Worm (Caenorhabditis elegans) whole organism, L1 larva: ENCODE results near the gene cpsf-1.

Experiments used
- C04F5.9 ChIP-seq: sonication (generic microtip); optimal IDR thresholded peaks from 2 replicates; lab custom pipeline; 2016; ENCODE audit warnings: missing genetic modification characterization, missing compliant biosample characterization
- C16A3.4 ChIP-seq: fragments of 150-350 bp; optimal IDR thresholded peaks from 2 replicates; lab custom pipeline; 2014; ENCODE audit warnings: missing biosample characterization, missing genetic modification characterization
- F16B12.6 ChIP-seq: fragments of 150-350 bp; optimal IDR thresholded peaks from 2 replicates; lab custom pipeline; 2014; ENCODE audit warnings: missing biosample characterization, missing genetic modification characterization
- Y116A8C.19 ChIP-seq: sonication (generic microtip); optimal IDR thresholded peaks from 2 replicates; lab custom pipeline; 2016; ENCODE audit warnings: missing compliant biosample characterization, missing genetic modification characterization, borderline replicate concordance
- alr-1 ChIP-seq: fragments of 200-800 bp; sonication (Bioruptor generic); optimal IDR thresholded peaks from 2 replicates; lab custom pipeline; 2018; ENCODE audit warnings: borderline replicate concordance, mild to moderate bottlenecking, missing genetic modification characterization, missing compliant biosample characterization
- aly-2 ChIP-seq: fragments of 150-350 bp; optimal IDR thresholded peaks from 2 replicates; lab custom pipeline; 2014; ENCODE audit warnings: missing biosample characterization, missing genetic modification characterization
- ama-1 ChIP-seq: fragments of 150-350 bp; optimal IDR thresholded peaks from 2 replicates; lab custom pipeline; 2014
- ceh-63 ChIP-seq: fragments of 200-800 bp; sonication (Bioruptor generic); optimal IDR thresholded peaks from 2 replicates; lab custom pipeline; 2018; ENCODE audit warnings: mild to moderate bottlenecking, missing genetic modification characterization, missing compliant biosample characterization
- ceh-8 ChIP-seq: fragments of 200-800 bp; sonication (Bioruptor generic); optimal IDR thresholded peaks from 2 replicates; lab custom pipeline; 2018; ENCODE audit warnings: mild to moderate bottlenecking, missing genetic modification characterization, moderate library complexity, missing compliant biosample characterization
- ceh-82 ChIP-seq, 3 experiments: fragments of 150-350 bp in 1 of 3; sonication (generic microtip) in 2 of 3; optimal IDR thresholded peaks; 2 replicates each; lab custom pipeline; 2014 to 2017; ENCODE audit warnings: missing biosample characterization in 3 of 3, missing genetic modification characterization in 3 of 3
- ceh-88 ChIP-seq: fragments of 200-800 bp; sonication (Bioruptor generic); IDR thresholded peaks from 2 replicates; pipeline ENCODE4 v1.3.6; 2022; ENCODE audit warnings: missing genetic modification characterization, missing compliant biosample characterization
- ceh-90 ChIP-seq: sonication (generic microtip); optimal IDR thresholded peaks from 2 replicates; lab custom pipeline; 2016; ENCODE audit warnings: missing genetic modification characterization, missing compliant biosample characterization
- efl-1 ChIP-seq, 4 experiments: fragments of 150-350 bp; optimal IDR thresholded peaks in 3 of 4; peaks in 1 of 4; 1 replicate in 1 of 4; 2 replicates in 3 of 4; lab custom pipeline; 2014; ENCODE audit warnings: missing biosample characterization in 2 of 4, missing genetic modification characterization in 2 of 4, missing genetic modification reagents in 2 of 4
- efl-3 ChIP-seq: fragments of 200-800 bp; sonication (Bioruptor generic); optimal IDR thresholded peaks from 2 replicates; lab custom pipeline; 2018; ENCODE audit warnings: mild to moderate bottlenecking, missing genetic modification characterization, missing compliant biosample characterization
- egl-27 ChIP-seq, 2 experiments: fragments of 150-350 bp in 1 of 2; sonication (generic microtip); optimal IDR thresholded peaks; 3 replicates each; lab custom pipeline; 2017 to 2018; ENCODE audit warnings: missing biosample characterization in 2 of 2, missing genetic modification characterization in 2 of 2, missing genetic modification reagents in 2 of 2
- elt-2 ChIP-seq: sonication (generic microtip); optimal IDR thresholded peaks from 2 replicates; lab custom pipeline; 2016; ENCODE audit warnings: missing genetic modification characterization, mild to moderate bottlenecking, inconsistent platforms, missing compliant biosample characterization, missing genetic modification reagents
- elt-3 ChIP-seq, 6 experiments: fragments of 150-350 bp in 1 of 6; sonication (generic microtip); optimal IDR thresholded peaks; 2 replicates each; lab custom pipeline; 2017 to 2018; ENCODE audit warnings: missing biosample characterization in 6 of 6, missing genetic modification characterization in 6 of 6, inconsistent platforms in 1 of 6
- ets-5 ChIP-seq: fragments of 200-800 bp; sonication (Bioruptor generic); IDR thresholded peaks from 2 replicates; pipeline ENCODE4 v1.3.6; 2022; ENCODE audit warnings: missing genetic modification characterization, missing compliant biosample characterization
- fkh-10 ChIP-seq: sonication (generic microtip); optimal IDR thresholded peaks from 2 replicates; lab custom pipeline; 2017; ENCODE audit warnings: missing biosample characterization, missing genetic modification reagents, missing genetic modification characterization
- fkh-4 ChIP-seq: sonication (generic microtip); optimal IDR thresholded peaks from 2 replicates; lab custom pipeline; 2016; ENCODE audit warnings: missing compliant biosample characterization, missing genetic modification characterization, borderline replicate concordance
- fkh-8 ChIP-seq: sonication (generic microtip); optimal IDR thresholded peaks from 2 replicates; lab custom pipeline; 2016; ENCODE audit warnings: mild to moderate bottlenecking, missing genetic modification characterization, missing compliant biosample characterization
- fos-1 ChIP-seq: fragments of 150-350 bp; optimal IDR thresholded peaks from 2 replicates; lab custom pipeline; 2014; ENCODE audit warnings: missing biosample characterization, missing genetic modification characterization
- grh-1 ChIP-seq: fragments of 200-800 bp; sonication (Bioruptor generic); IDR thresholded peaks from 2 replicates; pipeline ENCODE4 v1.3.6; 2022; ENCODE audit warnings: missing genetic modification reagents, missing genetic modification characterization, missing compliant biosample characterization
- hlh-17 ChIP-seq: fragments of 200-800 bp; sonication (Bioruptor generic); optimal IDR thresholded peaks from 2 replicates; lab custom pipeline; 2018; ENCODE audit warnings: missing genetic modification characterization, mild to moderate bottlenecking, missing compliant biosample characterization, moderate library complexity, borderline replicate concordance
- hpl-2 ChIP-seq: fragments of 150-350 bp; optimal IDR thresholded peaks from 2 replicates; lab custom pipeline; 2014; ENCODE audit warnings: missing biosample characterization, missing genetic modification reagents, missing genetic modification characterization
- isw-1 ChIP-seq: fragments of 200-800 bp; sonication (Bioruptor generic); IDR thresholded peaks from 2 replicates; pipeline ENCODE4 v1.3.6; 2022; ENCODE audit warnings: missing genetic modification characterization, missing compliant biosample characterization
- jun-1 ChIP-seq: fragments of 150-350 bp; optimal IDR thresholded peaks from 2 replicates; lab custom pipeline; 2014; ENCODE audit warnings: missing biosample characterization, missing genetic modification reagents, missing genetic modification characterization
- lin-14 ChIP-seq: fragments of 200-800 bp; sonication (Bioruptor generic); optimal IDR thresholded peaks from 2 replicates; lab custom pipeline; 2018; ENCODE audit warnings: mild to moderate bottlenecking, missing genetic modification characterization, moderate library complexity, missing compliant biosample characterization
- lin-35 ChIP-seq, 2 experiments: fragments of 150-350 bp; optimal IDR thresholded peaks; 2 replicates each; lab custom pipeline; 2014; ENCODE audit warnings: missing biosample characterization in 2 of 2, missing genetic modification characterization in 2 of 2, missing genetic modification reagents in 2 of 2
- lin-39 ChIP-seq: fragments of 150-350 bp; optimal IDR thresholded peaks from 2 replicates; lab custom pipeline; 2014; ENCODE audit warnings: missing biosample characterization, missing genetic modification reagents, missing genetic modification characterization
- lsy-2 ChIP-seq, 2 experiments: fragments of 150-350 bp; optimal IDR thresholded peaks; 2 replicates each; lab custom pipeline; 2014; ENCODE audit warnings: missing biosample characterization in 2 of 2, missing genetic modification characterization in 2 of 2
- mab-9 ChIP-seq: fragments of 200-800 bp; sonication (Bioruptor generic); IDR thresholded peaks from 2 replicates; pipeline ENCODE4 v1.3.6; 2022; ENCODE audit warnings: missing genetic modification reagents, missing genetic modification characterization, missing compliant biosample characterization
- mdl-1 ChIP-seq, 2 experiments: fragments of 150-350 bp; optimal IDR thresholded peaks; 2 replicates each; lab custom pipeline; 2014 to 2017; ENCODE audit warnings: missing biosample characterization in 2 of 2, missing genetic modification characterization in 2 of 2, inconsistent platforms in 1 of 2
- nhr-11 ChIP-seq: fragments of 150-350 bp; optimal IDR thresholded peaks from 2 replicates; lab custom pipeline; 2014; ENCODE audit warnings: missing biosample characterization, missing genetic modification characterization
- nhr-237 ChIP-seq: fragments of 150-350 bp; optimal IDR thresholded peaks from 2 replicates; lab custom pipeline; 2014; ENCODE audit warnings: missing biosample characterization, missing genetic modification characterization
- nhr-28 ChIP-seq: fragments of 150-350 bp; optimal IDR thresholded peaks from 2 replicates; lab custom pipeline; 2014; ENCODE audit warnings: missing biosample characterization, missing genetic modification characterization
- nhr-76 ChIP-seq: sonication (generic microtip); optimal IDR thresholded peaks from 2 replicates; lab custom pipeline; 2017; ENCODE audit warnings: missing biosample characterization, missing genetic modification characterization
- nhr-90 ChIP-seq: sonication (generic microtip); optimal IDR thresholded peaks from 2 replicates; lab custom pipeline; 2016; ENCODE audit warnings: mild to moderate bottlenecking, missing genetic modification characterization, missing compliant biosample characterization; ENCODE audit not compliant: poor library complexity
- pax-3 ChIP-seq: fragments of 200-800 bp; sonication (Bioruptor generic); optimal IDR thresholded peaks from 2 replicates; lab custom pipeline; 2018; ENCODE audit warnings: mild to moderate bottlenecking, missing genetic modification characterization, moderate library complexity, missing compliant biosample characterization
- rnt-1 ChIP-seq: sonication (generic microtip); optimal IDR thresholded peaks from 2 replicates; lab custom pipeline; 2016; ENCODE audit warnings: mild to moderate bottlenecking, missing genetic modification characterization, moderate library complexity, missing compliant biosample characterization
- skn-1 ChIP-seq: fragments of 150-350 bp; optimal IDR thresholded peaks from 2 replicates; lab custom pipeline; 2014; ENCODE audit warnings: missing biosample characterization, missing genetic modification characterization
- sox-4 ChIP-seq: sonication (generic microtip); optimal IDR thresholded peaks from 2 replicates; lab custom pipeline; 2016; ENCODE audit warnings: missing genetic modification characterization, missing compliant biosample characterization
- sptf-1 ChIP-seq: fragments of 150-350 bp; optimal IDR thresholded peaks from 2 replicates; lab custom pipeline; 2014; ENCODE audit warnings: missing biosample characterization, missing genetic modification characterization
- tlp-1 ChIP-seq: fragments of 150-350 bp; optimal IDR thresholded peaks from 2 replicates; lab custom pipeline; 2014; ENCODE audit warnings: missing biosample characterization, missing genetic modification characterization
- unc-30 ChIP-seq: sonication (generic microtip); optimal IDR thresholded peaks from 2 replicates; lab custom pipeline; 2017; ENCODE audit warnings: missing biosample characterization, missing genetic modification characterization
- unc-86 ChIP-seq: sonication (generic microtip); optimal IDR thresholded peaks from 2 replicates; lab custom pipeline; 2016; ENCODE audit warnings: missing genetic modification characterization, missing compliant biosample characterization
- unc-98 ChIP-seq: fragments of 200-800 bp; sonication (Bioruptor generic); IDR thresholded peaks from 2 replicates; pipeline ENCODE4 v1.3.6; 2022; ENCODE audit warnings: missing genetic modification characterization, missing compliant biosample characterization
- vab-15 ChIP-seq: sonication (generic microtip); optimal IDR thresholded peaks from 2 replicates; lab custom pipeline; 2017; ENCODE audit warnings: missing genotype, mild to moderate bottlenecking, missing genetic modification characterization, missing compliant biosample characterization
- xbp-1 ChIP-seq: sonication (generic microtip); optimal IDR thresholded peaks from 2 replicates; lab custom pipeline; 2016; ENCODE audit warnings: missing genetic modification characterization, missing compliant biosample characterization
- zag-1 ChIP-seq: fragments of 150-350 bp; optimal IDR thresholded peaks from 2 replicates; lab custom pipeline; 2014; ENCODE audit warnings: missing biosample characterization, missing genetic modification characterization
- zip-4 ChIP-seq: fragments of 200-800 bp; sonication (Bioruptor generic); optimal IDR thresholded peaks from 2 replicates; lab custom pipeline; 2018; ENCODE audit warnings: mild to moderate bottlenecking, missing genetic modification characterization, moderate library complexity, missing compliant biosample characterization
- ztf-11 ChIP-seq, 2 experiments: sonication (generic microtip); optimal IDR thresholded peaks; 2 replicates each; lab custom pipeline; 2016 to 2017; ENCODE audit warnings: missing genetic modification characterization in 2 of 2, missing biosample characterization in 1 of 2, missing compliant biosample characterization in 1 of 2

cpsf-1 gene

ce11 chrIV:2032946-2033411 lies at the start of gene cpsf-1:
Gene cpsf-1, minus strand, starts transcription at chrIV:2032996.
- TF ChIP-seq mdl-1 (tag; optimal IDR thresholded peaks at IDR 0.05; lab: Kevin White, UChicago) (peak in 1 of 2 experiments; percentile 83), nhr-28 (tag; lab: Kevin White, UChicago) (no peak), sox-4 (tag; lab: Kevin White, UChicago) (peak; percentile 30), zip-4 (GFP tag; lab: Kevin White, UChicago) (no peak), tlp-1 (tag; lab: Kevin White, UChicago) (no peak), ztf-11 (tag; optimal IDR thresholded peaks at IDR 0.05; lab: Kevin White, UChicago) (peak in 1 of 2 experiments; percentile 83), C04F5.9 (tag; lab: Kevin White, UChicago) (peak; percentile 52), ceh-88 (GFP tag; lab: Robert Waterston, UW) (no peak; the same call in 1 of the 2 replicates), fkh-8 (peak; percentile 91), grh-1 (peak; percentile 24; the same call in 1 of the 2 replicates), fkh-10 (GFP tag; lab: Kevin White, UChicago) (peak; percentile 62), ets-5 (GFP tag; lab: Robert Waterston, UW) (no peak), ceh-63 (GFP tag; lab: Kevin White, UChicago) (no peak), rnt-1 (tag; lab: Kevin White, UChicago) (no peak), F16B12.6 (tag; lab: Kevin White, UChicago) (peak; percentile 66), Y116A8C.19 (tag; lab: Kevin White, UChicago) (no peak), zag-1 (no peak), skn-1 (peak; percentile 90), lin-39 (tag; lab: Kevin White, UChicago) (peak; percentile 38), mab-9 (GFP tag; lab: Robert Waterston, UW) (no peak), jun-1 (tag; lab: Kevin White, UChicago) (peak; percentile 78), C16A3.4 (tag; lab: Kevin White, UChicago) (peak; percentile 94), elt-2 (tag; lab: Kevin White, UChicago) (peak; percentile 39), alr-1 (tag; lab: Kevin White, UChicago) (no peak), nhr-90 (tag; lab: Kevin White, UChicago) (no peak), unc-86 (peak; percentile 76), ceh-82 (tag; optimal IDR thresholded peaks at IDR 0.05; lab: Kevin White, UChicago) (peak; percentile 95 to 98 (median 95)), sptf-1 (tag; lab: Kevin White, UChicago) (no peak), lin-35 (GFP tag; optimal IDR thresholded peaks at IDR 0.05; lab: Kevin White, UChicago) (peak; percentile 86 to 93), ama-1 (lab: Kevin White, UChicago) (no peak), aly-2 (peak; percentile 78), xbp-1 (peak; percentile 82), hlh-17 (no peak), pax-3 (peak; percentile 64), unc-30 (tag; lab: Kevin White, UChicago) (no peak), fos-1 (tag; lab: Kevin White, UChicago) (peak; percentile 87), nhr-237 (tag; lab: Kevin White, UChicago) (peak; percentile 80), unc-98 (peak; percentile 60), isw-1 (GFP tag; lab: Robert Waterston, UW) (peak; percentile 73), egl-27 (tag; optimal IDR thresholded peaks at IDR 0.05; lab: Kevin White, UChicago) (no peak), nhr-11 (tag; lab: Kevin White, UChicago) (peak; percentile 6), efl-1 (optimal IDR thresholded peaks at IDR 0.05; lab: Kevin White, UChicago) (peak; percentile 88 to 92), efl-1 (GFP tag; optimal IDR thresholded peaks at IDR 0.05 in 1 of 2; lab: Kevin White, UChicago) (peak; percentile 83 to 98), elt-3 (tag; optimal IDR thresholded peaks at IDR 0.05; lab: Kevin White, UChicago) (peak in 4 of 6 experiments; percentile 7 to 89 (median 61)), fkh-4 (tag; lab: Kevin White, UChicago) (peak; percentile 24), efl-3 (GFP tag; lab: Kevin White, UChicago) (no peak), nhr-76 (no peak), ceh-90 (peak; percentile 46), vab-15 (peak; percentile 93), lsy-2 (tag; optimal IDR thresholded peaks at IDR 0.05; lab: Kevin White, UChicago) (peak; percentile 82 to 95), ceh-8 (GFP tag; lab: Kevin White, UChicago) (peak; percentile 38), lin-14 (GFP tag; lab: Kevin White, UChicago) (no peak), hpl-2 (GFP tag; lab: Kevin White, UChicago) (no peak)
